Worm (Caenorhabditis elegans): ENCODE data around the gene C55C3.6.

ce11 chrIV:5703917-5704316 is 20.9 kb downstream of the C55C3.6 start:
- TF ChIP-seq hmg-4 (GFP tag; optimal IDR thresholded peaks at IDR 0.05) = no peak
- no peak for TF ChIP-seq flt-1 (GFP tag; IDR thresholded peaks at IDR 0.05)
- TF ChIP-seq ama-1 (optimal IDR thresholded peaks at IDR 0.05) = no peak
- TF ChIP-seq aly-1 (tag; optimal IDR thresholded peaks at IDR 0.05) = no peak
- TF ChIP-seq tbx-11 (GFP tag; IDR thresholded peaks at IDR 0.05) = no peak
- no peak for TF ChIP-seq hmbx-1 (tag; optimal IDR thresholded peaks at IDR 0.05)
- no peak for TF ChIP-seq hnd-1 (tag; optimal IDR thresholded peaks at IDR 0.05)
- no peak for TF ChIP-seq scrt-1 (GFP tag; IDR thresholded peaks at IDR 0.05)

All from whole organism, early embryonic.